Fruit fly (Drosophila melanogaster): ENCODE measurements around the gene Rsph9.
A peak's percentile ranks its signal among the peaks of the same experiment; 100 is the strongest.

Gene Rsph9

DNA sequence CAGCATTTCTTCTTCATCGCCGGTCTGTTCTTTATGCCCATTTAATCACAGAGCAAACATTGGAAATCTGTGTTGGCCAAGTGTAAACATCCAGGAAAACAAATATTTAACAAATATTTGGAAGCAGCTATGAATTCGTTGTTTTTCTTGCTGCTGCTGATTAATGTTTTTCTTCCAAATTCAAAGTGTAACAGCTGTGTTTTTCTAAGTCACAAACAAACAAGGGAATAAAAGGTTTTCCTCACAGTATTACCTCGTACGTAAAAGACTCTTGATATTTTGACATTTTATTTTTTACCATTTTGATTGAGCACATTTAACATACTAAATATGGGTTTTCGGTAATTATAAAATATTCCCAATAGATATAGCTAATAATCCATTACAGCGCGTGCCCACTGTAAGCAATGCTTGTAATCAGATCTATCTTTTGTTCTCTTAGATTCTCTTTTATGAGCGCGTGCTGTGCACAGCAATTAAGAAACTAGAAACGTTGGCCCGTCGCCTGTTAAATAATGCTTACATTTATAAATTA, 33.6 kb downstream of the Rsph9 start (continued):
- TF ChIP-seq tna (GFP tag; IDR thresholded peaks at IDR 0.05; ENCODE audit: partially characterized antibody): no peak
- TF ChIP-seq CG15514 (GFP tag; optimal IDR thresholded peaks at IDR 0.05): peak; percentile 93
- TF ChIP-seq toy (GFP tag; IDR thresholded peaks at IDR 0.05): peak; percentile 76
- peak; percentile 94 for TF ChIP-seq CG32532 (GFP tag; IDR thresholded peaks at IDR 0.05)
- TF ChIP-seq CG2199 (GFP tag; IDR thresholded peaks at IDR 0.05): peak; percentile 93; the same call in 2 of the 3 replicates
- TF ChIP-seq CG13296 (GFP tag; optimal IDR thresholded peaks at IDR 0.05): peak; percentile 95
- TF ChIP-seq CG9437 (GFP tag; optimal IDR thresholded peaks at IDR 0.05): peak; percentile 88
- TF ChIP-seq gcm2 (GFP tag; optimal IDR thresholded peaks at IDR 0.05): peak; percentile 90
- peak; percentile 90 for TF ChIP-seq rib (GFP tag; IDR thresholded peaks at IDR 0.05)
- TF ChIP-seq emc (GFP tag; optimal IDR thresholded peaks at IDR 0.05): peak; percentile 86
- TF ChIP-seq CkIIα-i1 (GFP tag; IDR thresholded peaks at IDR 0.05): peak; percentile 50; the same call in 1 of the 2 replicates
- TF ChIP-seq CG31388 (GFP tag; optimal IDR thresholded peaks at IDR 0.05): peak; percentile 94
- TF ChIP-seq CG3065 (GFP tag; optimal IDR thresholded peaks at IDR 0.05): peak; percentile 96
- TF ChIP-seq prd (optimal IDR thresholded peaks at IDR 0.05): no peak
- peak; percentile 97 for TF ChIP-seq prd (GFP tag; IDR thresholded peaks at IDR 0.05)
- peak; percentile 94 for TF ChIP-seq sob (GFP tag; IDR thresholded peaks at IDR 0.05)
- peak; percentile 96 for TF ChIP-seq TFAM (GFP tag; optimal IDR thresholded peaks at IDR 0.05)
- peak; percentile 87; the same call in 1 of the 2 replicates for TF ChIP-seq CG8765 (GFP tag; IDR thresholded peaks at IDR 0.05)
- peak; percentile 91 for TF ChIP-seq Aef1 (GFP tag; IDR thresholded peaks at IDR 0.05)
- TF ChIP-seq Dip3 (GFP tag; optimal IDR thresholded peaks at IDR 0.05): peak; percentile 83
- peak; percentile 96; the same call in 1 of the 2 replicates for TF ChIP-seq chm (GFP tag; IDR thresholded peaks at IDR 0.05)
- peak; percentile 92 for TF ChIP-seq CG3726 (GFP tag; IDR thresholded peaks at IDR 0.05)
- no peak for TF ChIP-seq CG7963 (GFP tag; IDR thresholded peaks at IDR 0.05; ENCODE audit: partially characterized antibody)
- TF ChIP-seq CG34422 (GFP tag; IDR thresholded peaks at IDR 0.05): peak; percentile 95
- TF ChIP-seq slou (GFP tag; optimal IDR thresholded peaks at IDR 0.05): peak; percentile 96
- TF ChIP-seq Chrac-16 (GFP tag; optimal IDR thresholded peaks at IDR 0.05): peak; percentile 95
- peak; percentile 67 for TF ChIP-seq HmgD (GFP tag; optimal IDR thresholded peaks at IDR 0.05)
- peak; percentile 95 for TF ChIP-seq Sox102F (GFP tag; optimal IDR thresholded peaks at IDR 0.05)
- peak; percentile 71 for TF ChIP-seq ftz-f1 (GFP tag; optimal IDR thresholded peaks at IDR 0.05)
- TF ChIP-seq HLHmδ (GFP tag; optimal IDR thresholded peaks at IDR 0.05): peak; percentile 98
- peak; percentile 95 for TF ChIP-seq Meics (GFP tag; optimal IDR thresholded peaks at IDR 0.05)
- peak; percentile 96 for TF ChIP-seq pb (GFP tag; optimal IDR thresholded peaks at IDR 0.05)
- peak; percentile 91 for TF ChIP-seq CG32767 (GFP tag; IDR thresholded peaks at IDR 0.05)
- peak; percentile 94 for TF ChIP-seq CG10565 (GFP tag; optimal IDR thresholded peaks at IDR 0.05)
- TF ChIP-seq Atf6 (GFP tag; IDR thresholded peaks at IDR 0.05): peak; percentile 95
- no peak for TF ChIP-seq lbe (GFP tag; optimal IDR thresholded peaks at IDR 0.05)
- peak; percentile 93 for TF ChIP-seq CG4424 (GFP tag; optimal IDR thresholded peaks at IDR 0.05)
- peak; percentile 94 for TF ChIP-seq dysf (GFP tag; IDR thresholded peaks at IDR 0.05)
- TF ChIP-seq mirr (GFP tag; optimal IDR thresholded peaks at IDR 0.05): peak; percentile 97
- TF ChIP-seq tgo (GFP tag; IDR thresholded peaks at IDR 0.05): peak; percentile 93
- TF ChIP-seq GATAe (GFP tag; conservative IDR thresholded peaks at IDR 0.05): peak; percentile 80
- TF ChIP-seq Antp (GFP tag; optimal IDR thresholded peaks at IDR 0.05): peak; percentile 93
- TF ChIP-seq dati (GFP tag; IDR thresholded peaks at IDR 0.05): peak; percentile 74
- TF ChIP-seq Atf3 (GFP tag; optimal IDR thresholded peaks at IDR 0.05): peak; percentile 83
- TF ChIP-seq CG7987 (GFP tag; optimal IDR thresholded peaks at IDR 0.05): peak; percentile 99
- TF ChIP-seq CG11723 (GFP tag; optimal IDR thresholded peaks at IDR 0.05): peak; percentile 86
- peak; percentile 97 for TF ChIP-seq gro (GFP tag; optimal IDR thresholded peaks at IDR 0.05)
- TF ChIP-seq NC2β (GFP tag; optimal IDR thresholded peaks at IDR 0.05): peak; percentile 87
- TF ChIP-seq CG2875 (GFP tag; optimal IDR thresholded peaks at IDR 0.05): peak; percentile 98
- TF ChIP-seq Asciz (GFP tag; optimal IDR thresholded peaks at IDR 0.05): peak; percentile 99
- TF ChIP-seq CG10654 (GFP tag; optimal IDR thresholded peaks at IDR 0.05): peak; percentile 98
